Worm (Caenorhabditis elegans) whole organism, L3 larva: Measurements from ENCODE around the gene bub-3.

Source experiments
- ama-1 ChIP-seq: fragments of 150-350 bp; optimal IDR thresholded peaks from 2 replicates; lab custom pipeline; 2018
- ceh-82 ChIP-seq: fragments of 150-350 bp; optimal IDR thresholded peaks from 2 replicates; lab custom pipeline; 2014; ENCODE audit warnings: missing biosample characterization, missing genetic modification characterization
- egl-27 ChIP-seq: sonication (generic microtip); optimal IDR thresholded peaks from 4 replicates; lab custom pipeline; 2017; ENCODE audit warnings: missing biosample characterization, missing genetic modification reagents, missing genetic modification characterization
- elt-3 ChIP-seq, 3 experiments: fragments of 150-350 bp in 1 of 3; sonication (generic microtip) in 2 of 3; optimal IDR thresholded peaks; 2 replicates in 2 of 3; 4 replicates in 1 of 3; lab custom pipeline; 2014 to 2017; ENCODE audit warnings: missing biosample characterization in 3 of 3, missing genetic modification characterization in 3 of 3
- fkh-2 ChIP-seq: fragments of 150-350 bp; optimal IDR thresholded peaks from 2 replicates; lab custom pipeline; 2014; ENCODE audit warnings: missing biosample characterization, missing genetic modification reagents, missing genetic modification characterization
- mdl-1 ChIP-seq: fragments of 150-350 bp; optimal IDR thresholded peaks from 2 replicates; lab custom pipeline; 2014; ENCODE audit warnings: missing biosample characterization, missing genetic modification characterization
- nhr-11 ChIP-seq: fragments of 150-350 bp; optimal IDR thresholded peaks from 2 replicates; lab custom pipeline; 2014; ENCODE audit warnings: missing biosample characterization, missing genetic modification characterization
- nhr-25 ChIP-seq: sonication (generic microtip); optimal IDR thresholded peaks from 2 replicates; lab custom pipeline; 2017; ENCODE audit warnings: missing biosample characterization, missing genetic modification characterization
- nhr-76 ChIP-seq: fragments of 150-350 bp; sonication (generic microtip); optimal IDR thresholded peaks from 5 replicates; lab custom pipeline; 2014; ENCODE audit warnings: missing biosample characterization, missing genetic modification characterization
- skn-1 ChIP-seq: fragments of 150-350 bp; optimal IDR thresholded peaks from 2 replicates; lab custom pipeline; 2014; ENCODE audit warnings: missing biosample characterization, missing genetic modification characterization
- unc-39 ChIP-seq: sonication (generic microtip); optimal IDR thresholded peaks from 4 replicates; lab custom pipeline; 2017; ENCODE audit warnings: missing biosample characterization, missing genetic modification characterization
- zag-1 ChIP-seq: fragments of 150-350 bp; optimal IDR thresholded peaks from 2 replicates; lab custom pipeline; 2014; ENCODE audit warnings: missing biosample characterization, missing genetic modification characterization
- ztf-11 ChIP-seq: fragments of 150-350 bp; optimal IDR thresholded peaks from 2 replicates; lab custom pipeline; 2014; ENCODE audit warnings: missing biosample characterization, missing genetic modification characterization

ce11 chrII:13679775-13680320 lies 46.0 kb upstream of the bub-3 start:
- TF ChIP-seq nhr-11 (tag; lab: Kevin White, UChicago) (no peak), nhr-76 (tag; lab: Kevin White, UChicago) (no peak), fkh-2 (tag; lab: Kevin White, UChicago) (no peak), ama-1 (lab: Kevin White, UChicago) (no peak), elt-3 (tag; optimal IDR thresholded peaks at IDR 0.05; lab: Kevin White, UChicago) (peak in 2 of 3 experiments; percentile 14 to 39), ceh-82 (no peak), nhr-25 (tag; lab: Kevin White, UChicago) (peak; percentile 55), skn-1 (tag; lab: Kevin White, UChicago) (no peak), mdl-1 (tag; lab: Kevin White, UChicago) (no peak), ztf-11 (tag; lab: Kevin White, UChicago) (no peak), zag-1 (no peak), unc-39 (tag; lab: Kevin White, UChicago) (no peak), egl-27 (tag; lab: Kevin White, UChicago) (no peak)
